Fruit fly (Drosophila melanogaster) whole organism, embryonic: ENCODE data around the gene CG17549.
A peak's percentile ranks its signal among the peaks of the same experiment; 100 is the strongest.

Experiments
- CG12659 ChIP-seq: fragments of 200-800 bp; sonication (Bioruptor generic); optimal IDR thresholded peaks from 3 replicates; lab custom pipeline; 2017; ENCODE audit warnings: mild to moderate bottlenecking, missing biosample characterization, missing genetic modification reagents, missing genetic modification characterization
- CG17328 ChIP-seq: fragments of 200-800 bp; sonication (Bioruptor generic); IDR thresholded peaks from 2 replicates; pipeline ENCODE4 v1.3.6; 2022; ENCODE audit warnings: missing biosample characterization, missing genetic modification characterization
- CG17802 ChIP-seq: fragments of 200-800 bp; sonication (Bioruptor generic); optimal IDR thresholded peaks from 2 replicates; lab custom pipeline; 2018; ENCODE audit warnings: missing biosample characterization, mild to moderate bottlenecking, missing genetic modification characterization, moderate library complexity
- CG31224 ChIP-seq: fragments of 200-800 bp; sonication (Bioruptor generic); IDR thresholded peaks from 2 replicates; pipeline ENCODE4 v1.3.6; 2022; ENCODE audit warnings: missing biosample characterization, missing genetic modification characterization
- CG33557 ChIP-seq: fragments of 200-800 bp; sonication (Bioruptor generic); optimal IDR thresholded peaks from 2 replicates; lab custom pipeline; 2019; ENCODE audit warnings: missing biosample characterization, mild to moderate bottlenecking, missing genetic modification characterization, moderate library complexity
- CG42726 ChIP-seq: fragments of 200-800 bp; sonication (Bioruptor generic); IDR thresholded peaks from 2 replicates; pipeline ENCODE4 v1.3.6; 2022; ENCODE audit warnings: missing biosample characterization, missing genetic modification characterization; ENCODE audit not compliant: partially characterized antibody
- CG43689 ChIP-seq: fragments of 200-800 bp; sonication (Bioruptor generic); IDR thresholded peaks from 2 replicates; pipeline ENCODE4 v1.3.6; 2022; ENCODE audit warnings: missing biosample characterization, missing genetic modification characterization
- CG4707 ChIP-seq: fragments of 200-800 bp; sonication (Bioruptor generic); optimal IDR thresholded peaks from 2 replicates; lab custom pipeline; 2018; ENCODE audit warnings: missing biosample characterization, mild to moderate bottlenecking, missing genetic modification characterization, moderate library complexity
- CG6272 ChIP-seq: fragments of 200-800 bp; sonication (Bioruptor generic); IDR thresholded peaks from 2 replicates; pipeline ENCODE4 v1.3.6; 2022; ENCODE audit warnings: missing biosample characterization, missing genetic modification characterization
- CG6791 ChIP-seq: fragments of 200-800 bp; sonication (Bioruptor generic); IDR thresholded peaks from 3 replicates; pipeline ENCODE4 v1.3.6; 2022; ENCODE audit warnings: missing biosample characterization, missing genetic modification characterization; ENCODE audit not compliant: partially characterized antibody
- CG9437 ChIP-seq: fragments of 200-800 bp; sonication (Bioruptor generic); optimal IDR thresholded peaks from 2 replicates; lab custom pipeline; 2018; ENCODE audit warnings: missing biosample characterization, mild to moderate bottlenecking, missing genetic modification characterization
- CHES-1-like ChIP-seq: fragments of 200-800 bp; sonication (Bioruptor generic); optimal IDR thresholded peaks from 2 replicates; lab custom pipeline; 2016; ENCODE audit warnings: missing biosample characterization, missing genetic modification characterization
- D19B ChIP-seq: fragments of 200-800 bp; sonication (Bioruptor generic); optimal IDR thresholded peaks from 2 replicates; lab custom pipeline; 2017; ENCODE audit warnings: missing biosample characterization, mild to moderate bottlenecking, missing genetic modification characterization
- Dll ChIP-seq: fragments of 200-800 bp; sonication (Bioruptor generic); IDR thresholded peaks from 4 replicates; pipeline ENCODE4 v1.3.6; 2022; ENCODE audit warnings: missing biosample characterization, missing genetic modification characterization; ENCODE audit not compliant: partially characterized antibody
- Doc2 ChIP-seq: fragments of 200-800 bp; sonication (Bioruptor generic); IDR thresholded peaks from 2 replicates; pipeline ENCODE4 v1.3.6; 2022; ENCODE audit warnings: missing biosample characterization, missing genetic modification characterization
- Eip74EF ChIP-seq, 2 experiments: fragments of 200-800 bp in 1 of 2; fragments of >200 bp in 1 of 2; sonication (Bioruptor generic) in 1 of 2; optimal IDR thresholded peaks; 2 replicates each; lab custom pipeline; 2017 to 2019; ENCODE audit warnings: missing biosample characterization in 2 of 2, missing genetic modification characterization in 2 of 2, mild to moderate bottlenecking in 1 of 2, moderate library complexity in 1 of 2
- Fer3 ChIP-seq: fragments of 200-800 bp; sonication (Bioruptor generic); optimal IDR thresholded peaks from 2 replicates; lab custom pipeline; 2018; ENCODE audit warnings: missing biosample characterization, mild to moderate bottlenecking, missing genetic modification characterization, moderate library complexity
- Gsc ChIP-seq: fragments of 200-800 bp; sonication (Bioruptor generic); IDR thresholded peaks from 2 replicates; pipeline ENCODE4 v1.3.6; 2022; ENCODE audit warnings: missing biosample characterization, missing genetic modification characterization
- HLH54F ChIP-seq: fragments of 200-800 bp; sonication (Bioruptor generic); optimal IDR thresholded peaks from 3 replicates; lab custom pipeline; 2016; ENCODE audit warnings: missing biosample characterization, missing genetic modification characterization
- Hr39 ChIP-seq: fragments of >200 bp; optimal IDR thresholded peaks from 2 replicates; lab custom pipeline; 2017
- Hsf ChIP-seq: fragments of 200-800 bp; sonication (Bioruptor generic); optimal IDR thresholded peaks from 3 replicates; lab custom pipeline; 2016; ENCODE audit warnings: missing biosample characterization, missing genetic modification characterization
- Jarid2 ChIP-seq: fragments of 200-800 bp; sonication (Bioruptor generic); optimal IDR thresholded peaks from 3 replicates; lab custom pipeline; 2017; ENCODE audit warnings: mild to moderate bottlenecking, missing biosample characterization, missing genetic modification reagents, missing genetic modification characterization
- NC2α ChIP-seq: fragments of 200-800 bp; sonication (Bioruptor generic); optimal IDR thresholded peaks from 2 replicates; lab custom pipeline; 2016; ENCODE audit warnings: missing biosample characterization, missing genetic modification characterization
- NFAT ChIP-seq: fragments of 200-800 bp; sonication (Bioruptor generic); IDR thresholded peaks from 2 replicates; pipeline ENCODE4 v1.3.6; 2022; ENCODE audit warnings: missing biosample characterization, missing genetic modification characterization
- NK7.1 ChIP-seq: fragments of 200-800 bp; sonication (Bioruptor generic); optimal IDR thresholded peaks from 3 replicates; lab custom pipeline; 2016; ENCODE audit warnings: missing biosample characterization, missing genetic modification characterization
- Neu2 ChIP-seq: fragments of 200-800 bp; sonication (Bioruptor generic); optimal IDR thresholded peaks from 3 replicates; lab custom pipeline; 2016; ENCODE audit warnings: missing biosample characterization, missing genetic modification characterization, borderline replicate concordance
- Oaz ChIP-seq: fragments of 200-800 bp; sonication (Bioruptor generic); IDR thresholded peaks from 2 replicates; pipeline ENCODE4 v1.3.6; 2022; ENCODE audit warnings: missing biosample characterization, missing genetic modification characterization
- Side ChIP-seq: fragments of 200-800 bp; sonication (Bioruptor generic); optimal IDR thresholded peaks from 2 replicates; lab custom pipeline; 2016; ENCODE audit warnings: missing biosample characterization, missing genetic modification characterization
- Sin3A ChIP-seq: fragments of >200 bp; optimal IDR thresholded peaks from 2 replicates; lab custom pipeline; 2018
- Xrp1 ChIP-seq: fragments of 200-800 bp; sonication (Bioruptor generic); IDR thresholded peaks from 2 replicates; pipeline ENCODE4 v1.3.6; 2022; ENCODE audit warnings: missing biosample characterization, missing genetic modification characterization
- abd-A ChIP-seq: fragments of 200-800 bp; sonication (Bioruptor generic); optimal IDR thresholded peaks from 3 replicates; lab custom pipeline; 2019; ENCODE audit warnings: missing biosample characterization, mild to moderate bottlenecking, missing genetic modification characterization, moderate library complexity
- bowl ChIP-seq: fragments of 200-800 bp; sonication (Bioruptor generic); IDR thresholded peaks from 2 replicates; pipeline ENCODE4 v1.3.6; 2022; ENCODE audit warnings: missing biosample characterization, missing genetic modification characterization
- chn ChIP-seq: fragments of 200-800 bp; sonication (Bioruptor generic); optimal IDR thresholded peaks from 2 replicates; lab custom pipeline; 2016; ENCODE audit warnings: missing biosample characterization, missing genetic modification characterization
- eve ChIP-seq, 2 experiments: fragments of >200 bp; optimal IDR thresholded peaks; 2 replicates each; lab custom pipeline; 2017; ENCODE audit warnings: missing biosample characterization in 2 of 2, missing genetic modification characterization in 2 of 2
- fd64A ChIP-seq: fragments of 200-800 bp; sonication (Bioruptor generic); optimal IDR thresholded peaks from 3 replicates; lab custom pipeline; 2018; ENCODE audit warnings: missing biosample characterization, mild to moderate bottlenecking, missing genetic modification characterization
- fd96Cb ChIP-seq: fragments of 200-800 bp; sonication (Bioruptor generic); optimal IDR thresholded peaks from 2 replicates; lab custom pipeline; 2018; ENCODE audit warnings: missing biosample characterization, mild to moderate bottlenecking, missing genetic modification characterization, moderate library complexity
- gsb-n ChIP-seq: fragments of 200-800 bp; sonication (Bioruptor generic); optimal IDR thresholded peaks from 3 replicates; lab custom pipeline; 2018; ENCODE audit warnings: missing biosample characterization, mild to moderate bottlenecking, missing genetic modification characterization
- hkb ChIP-seq, 2 experiments: fragments of 200-800 bp in 1 of 2; fragments of >200 bp in 1 of 2; sonication (Bioruptor generic) in 1 of 2; IDR thresholded peaks in 1 of 2; optimal IDR thresholded peaks in 1 of 2; 2 replicates each; pipeline versions ENCODE4 v1.3.6 to Lab custom; 2017 to 2022; ENCODE audit warnings: missing biosample characterization in 1 of 2, missing genetic modification characterization in 1 of 2
- kni ChIP-seq: fragments of 200-800 bp; sonication (Bioruptor generic); optimal IDR thresholded peaks from 3 replicates; lab custom pipeline; 2017; ENCODE audit warnings: mild to moderate bottlenecking, missing biosample characterization, missing genetic modification reagents, missing genetic modification characterization
- mam ChIP-seq: fragments of 200-800 bp; sonication (Bioruptor generic); optimal IDR thresholded peaks from 3 replicates; lab custom pipeline; 2016; ENCODE audit warnings: missing biosample characterization, missing genetic modification characterization
- nerfin-2 ChIP-seq: fragments of 200-800 bp; sonication (Bioruptor generic); IDR thresholded peaks from 2 replicates; pipeline ENCODE4 v1.3.6; 2022; ENCODE audit warnings: missing biosample characterization, missing genetic modification characterization; ENCODE audit not compliant: partially characterized antibody
- pros ChIP-seq: fragments of 200-800 bp; sonication (Bioruptor generic); optimal IDR thresholded peaks from 3 replicates; lab custom pipeline; 2019; ENCODE audit warnings: missing biosample characterization, mild to moderate bottlenecking, missing genetic modification characterization, moderate library complexity
- ro ChIP-seq: fragments of 200-800 bp; sonication (Bioruptor generic); IDR thresholded peaks from 2 replicates; pipeline ENCODE4 v1.3.6; 2022; ENCODE audit warnings: missing biosample characterization, missing genetic modification characterization
- slp2 ChIP-seq: fragments of 200-800 bp; sonication (Bioruptor generic); optimal IDR thresholded peaks from 2 replicates; lab custom pipeline; 2016; ENCODE audit warnings: missing biosample characterization, missing genetic modification characterization
- tio ChIP-seq: fragments of 200-800 bp; sonication (Bioruptor generic); optimal IDR thresholded peaks from 2 replicates; lab custom pipeline; 2017; ENCODE audit warnings: missing biosample characterization, missing genetic modification characterization, inconsistent platforms
- usp ChIP-seq: fragments of >200 bp; optimal IDR thresholded peaks from 2 replicates; lab custom pipeline; 2017; ENCODE audit warnings: missing biosample characterization, missing genetic modification characterization
- wor ChIP-seq: fragments of 200-800 bp; sonication (Bioruptor generic); IDR thresholded peaks from 2 replicates; pipeline ENCODE4 v1.3.6; 2022; ENCODE audit warnings: missing biosample characterization, missing genetic modification characterization
- yki ChIP-seq: fragments of >200 bp; optimal IDR thresholded peaks from 3 replicates; lab custom pipeline; 2018
- zfh1 ChIP-seq: fragments of 200-800 bp; sonication (Bioruptor generic); IDR thresholded peaks from 3 replicates; pipeline ENCODE4 v1.3.6; 2022; ENCODE audit warnings: missing biosample characterization, missing genetic modification characterization

Gene CG17549

DNA sequence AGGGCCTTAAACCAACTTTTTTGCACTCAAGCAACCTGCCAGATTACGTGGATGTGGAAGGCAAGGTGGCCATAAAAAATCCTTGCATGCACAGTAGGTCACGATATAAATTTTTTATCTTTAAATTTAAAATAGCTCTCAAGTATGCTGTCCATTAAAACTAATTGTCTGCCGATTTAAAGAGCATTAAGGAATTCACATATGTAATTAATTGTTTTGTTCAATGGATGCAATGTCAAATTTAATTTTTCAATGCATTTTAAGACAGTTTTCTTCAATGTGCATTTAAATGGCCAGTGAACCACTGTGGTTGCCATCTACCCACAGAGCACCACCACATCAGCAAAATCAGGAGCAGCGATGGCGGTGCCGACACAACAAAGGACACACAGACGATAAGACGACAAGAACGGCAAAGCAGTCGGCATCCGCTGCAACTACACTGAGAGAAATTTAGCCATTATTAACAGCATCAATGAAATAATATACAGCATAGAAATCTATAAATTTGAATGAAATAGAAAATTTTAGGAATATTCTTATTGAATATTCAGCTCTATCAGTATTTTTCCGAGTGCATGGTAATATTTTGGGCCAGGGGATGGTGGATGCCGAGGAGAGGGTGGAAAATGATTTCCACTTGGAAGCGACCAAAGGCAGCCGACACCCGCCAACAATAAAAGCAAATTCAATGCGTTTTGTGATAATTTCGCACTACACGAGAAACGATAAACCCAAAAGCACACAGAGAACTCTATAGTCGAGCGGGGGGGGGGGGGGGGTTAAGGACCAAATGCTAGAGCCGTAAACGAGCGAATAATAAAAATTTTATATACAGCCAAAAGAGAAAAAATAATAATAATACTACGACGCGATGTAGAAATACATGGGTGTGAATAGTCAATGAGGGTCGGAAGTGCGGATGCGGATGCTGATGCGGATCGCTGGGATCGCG lies 12.5 kb downstream of the CG17549 start (continued):
- TF ChIP-seq CHES-1-like (GFP tag; lab: Kevin White, UChicago), result no peak
- no peak for TF ChIP-seq CG42726 (GFP tag; lab: Robert Waterston, UW)
- peak; percentile 20 for TF ChIP-seq CG17802 (tag; lab: Kevin White, UChicago)
- peak; percentile 23 for TF ChIP-seq Fer3 (tag; lab: Kevin White, UChicago)
- TF ChIP-seq CG12659 (GFP tag; lab: Kevin White, UChicago), result peak; percentile 31
- TF ChIP-seq pros (GFP tag; lab: Kevin White, UChicago), result peak; percentile 71
- TF ChIP-seq Dll, result no peak
- no peak for TF ChIP-seq hkb (optimal IDR thresholded peaks at IDR 0.05; lab: Kevin White, UChicago)
- 0 out of 2 replicates have a peak, but pooled peaks have one; percentile 32 for TF ChIP-seq hkb (GFP tag; IDR thresholded peaks at IDR 0.05; lab: Robert Waterston, UW)
- peak; percentile 39 for TF ChIP-seq Hsf
- no peak for TF ChIP-seq CG6791
- TF ChIP-seq Oaz (GFP tag; lab: Robert Waterston, UW), result no peak
- TF ChIP-seq CG43689 (GFP tag; lab: Robert Waterston, UW), result no peak
- no peak for TF ChIP-seq Eip74EF (GFP tag; optimal IDR thresholded peaks at IDR 0.05; lab: Kevin White, UChicago)
- no peak for TF ChIP-seq wor (GFP tag; lab: Robert Waterston, UW)
- TF ChIP-seq Neu2 (GFP tag; lab: Kevin White, UChicago), result no peak
- peak; percentile 55 for TF ChIP-seq gsb-n
- peak; percentile 61; the same call in 2 of the 3 replicates for TF ChIP-seq zfh1 (GFP tag; lab: Robert Waterston, UW)
- peak; percentile 53 for TF ChIP-seq tio (GFP tag; lab: Kevin White, UChicago)
- no peak for TF ChIP-seq D19B (GFP tag; lab: Kevin White, UChicago)
- TF ChIP-seq slp2 (GFP tag; lab: Kevin White, UChicago), result no peak
- no peak for TF ChIP-seq Jarid2 (GFP tag; lab: Kevin White, UChicago)
- no peak for TF ChIP-seq Sin3A
- peak; percentile 52 for TF ChIP-seq CG33557 (GFP tag; lab: Kevin White, UChicago)
- peak in 1 of 2 experiments; percentile 1 for TF ChIP-seq eve (GFP tag; optimal IDR thresholded peaks at IDR 0.05; lab: Kevin White, UChicago)
- TF ChIP-seq abd-A, result peak; percentile 73
- 0 out of 2 replicates have a peak, but pooled peaks have one; percentile 7 for TF ChIP-seq CG31224 (GFP tag; lab: Robert Waterston, UW)
- TF ChIP-seq kni (GFP tag; lab: Kevin White, UChicago), result no peak
- TF ChIP-seq fd64A (GFP tag; lab: Kevin White, UChicago), result no peak
- TF ChIP-seq NK7.1 (GFP tag; lab: Kevin White, UChicago), result no peak
- peak; percentile 35 for TF ChIP-seq Side (GFP tag; lab: Kevin White, UChicago)
- no peak for TF ChIP-seq usp (GFP tag; lab: Kevin White, UChicago)
- TF ChIP-seq NC2α, result no peak
- TF ChIP-seq CG17328 (GFP tag; lab: Robert Waterston, UW), result peak; percentile 67
- TF ChIP-seq Hr39 (lab: Kevin White, UChicago), result no peak
- TF ChIP-seq HLH54F (GFP tag; lab: Kevin White, UChicago), result no peak
- peak; percentile 64 for TF ChIP-seq fd96Cb (tag; lab: Kevin White, UChicago)
- TF ChIP-seq CG9437 (GFP tag; lab: Kevin White, UChicago), result peak; percentile 3
- TF ChIP-seq Xrp1 (GFP tag; lab: Robert Waterston, UW), result peak; percentile 81
- TF ChIP-seq chn (GFP tag; lab: Kevin White, UChicago), result no peak
- no peak for TF ChIP-seq yki
- TF ChIP-seq ro (GFP tag; lab: Robert Waterston, UW), result no peak
- no peak for TF ChIP-seq CG4707 (GFP tag; lab: Kevin White, UChicago)
- no peak for TF ChIP-seq nerfin-2 (GFP tag; lab: Robert Waterston, UW)
- TF ChIP-seq Doc2 (GFP tag; lab: Robert Waterston, UW), result no peak
- TF ChIP-seq NFAT, result no peak
- TF ChIP-seq bowl, result no peak
- TF ChIP-seq mam (GFP tag; lab: Kevin White, UChicago), result peak; percentile 5
- no peak for TF ChIP-seq Gsc (GFP tag; lab: Robert Waterston, UW)
- no peak for TF ChIP-seq CG6272 (GFP tag; lab: Robert Waterston, UW)
